Fruit fly (Drosophila melanogaster) whole organism, embryonic: ENCODE data around the gene CG7328.
A peak's percentile ranks its signal among the peaks of the same experiment; 100 is the strongest.

ENCODE experiments used
- ATbp ChIP-seq: fragments of 200-800 bp; sonication (Bioruptor generic); optimal IDR thresholded peaks from 2 replicates; lab custom pipeline; 2017; ENCODE audit warnings: missing biosample characterization, mild to moderate bottlenecking, missing genetic modification characterization, missing genetic modification reagents
- Atf3 ChIP-seq: fragments of 200-800 bp; sonication (Bioruptor generic); optimal IDR thresholded peaks from 3 replicates; lab custom pipeline; 2016; ENCODE audit warnings: missing biosample characterization, missing genetic modification characterization
- CG10366 ChIP-seq: fragments of 200-800 bp; sonication (Bioruptor generic); IDR thresholded peaks from 2 replicates; pipeline ENCODE4 v1.3.6; 2022; ENCODE audit warnings: missing biosample characterization, missing genetic modification characterization
- CG10654 ChIP-seq: fragments of 200-800 bp; sonication (Bioruptor generic); optimal IDR thresholded peaks from 2 replicates; lab custom pipeline; 2016; ENCODE audit warnings: missing biosample characterization, missing genetic modification characterization
- CG12236 ChIP-seq: fragments of 200-800 bp; sonication (Bioruptor generic); optimal IDR thresholded peaks from 2 replicates; lab custom pipeline; 2016; ENCODE audit warnings: missing biosample characterization, missing genetic modification characterization
- CG13424 ChIP-seq: fragments of 200-800 bp; sonication (Bioruptor generic); optimal IDR thresholded peaks from 2 replicates; lab custom pipeline; 2019; ENCODE audit warnings: missing biosample characterization, mild to moderate bottlenecking, missing genetic modification characterization, moderate library complexity
- CG15601 ChIP-seq: fragments of 200-800 bp; sonication (Bioruptor generic); optimal IDR thresholded peaks from 3 replicates; lab custom pipeline; 2019; ENCODE audit warnings: missing biosample characterization, mild to moderate bottlenecking, missing genetic modification characterization, moderate library complexity
- CG1602 ChIP-seq: fragments of 200-800 bp; sonication (Bioruptor generic); optimal IDR thresholded peaks from 3 replicates; lab custom pipeline; 2016; ENCODE audit warnings: missing biosample characterization, missing genetic modification characterization
- CG1647 ChIP-seq: fragments of 200-800 bp; sonication (Bioruptor generic); optimal IDR thresholded peaks from 3 replicates; lab custom pipeline; 2016; ENCODE audit warnings: missing biosample characterization, missing genetic modification characterization
- CG16779 ChIP-seq: fragments of 200-800 bp; sonication (Bioruptor generic); IDR thresholded peaks from 2 replicates; pipeline ENCODE4 v1.3.6; 2022; ENCODE audit warnings: missing biosample characterization, missing genetic modification characterization
- CG16815 ChIP-seq: fragments of 200-800 bp; sonication (Bioruptor generic); optimal IDR thresholded peaks from 3 replicates; lab custom pipeline; 2017; ENCODE audit warnings: missing biosample characterization, mild to moderate bottlenecking, missing genetic modification characterization
- CG17186 ChIP-seq: fragments of 200-800 bp; sonication (Bioruptor generic); optimal IDR thresholded peaks from 3 replicates; lab custom pipeline; 2017; ENCODE audit warnings: missing biosample characterization, missing genetic modification reagents, missing genetic modification characterization
- CG17359 ChIP-seq: fragments of 200-800 bp; sonication (Bioruptor generic); optimal IDR thresholded peaks from 3 replicates; lab custom pipeline; 2018; ENCODE audit warnings: missing biosample characterization, mild to moderate bottlenecking, missing genetic modification characterization, moderate library complexity
- CG17385 ChIP-seq: fragments of 200-800 bp; sonication (Bioruptor generic); optimal IDR thresholded peaks from 3 replicates; lab custom pipeline; 2018; ENCODE audit warnings: missing biosample characterization, mild to moderate bottlenecking, missing genetic modification characterization
- CG17802 ChIP-seq: fragments of 200-800 bp; sonication (Bioruptor generic); optimal IDR thresholded peaks from 2 replicates; lab custom pipeline; 2018; ENCODE audit warnings: missing biosample characterization, mild to moderate bottlenecking, missing genetic modification characterization, moderate library complexity
- CG2116 ChIP-seq: fragments of 200-800 bp; sonication (Bioruptor generic); optimal IDR thresholded peaks from 3 replicates; lab custom pipeline; 2018; ENCODE audit warnings: missing biosample characterization, mild to moderate bottlenecking, missing genetic modification characterization
- CG32767 ChIP-seq: fragments of 200-800 bp; sonication (Bioruptor generic); IDR thresholded peaks from 2 replicates; pipeline ENCODE4 v1.3.6; 2022; ENCODE audit warnings: missing biosample characterization, missing genetic modification characterization
- CG3838 ChIP-seq: fragments of 200-800 bp; sonication (Bioruptor generic); optimal IDR thresholded peaks from 3 replicates; lab custom pipeline; 2016; ENCODE audit warnings: missing biosample characterization, missing genetic modification characterization
- CG4360 ChIP-seq: fragments of 200-800 bp; sonication (Bioruptor generic); IDR thresholded peaks from 2 replicates; pipeline ENCODE4 v1.3.6; 2022; ENCODE audit warnings: missing biosample characterization, missing genetic modification characterization
- CG4730 ChIP-seq: fragments of 200-800 bp; sonication (Bioruptor generic); IDR thresholded peaks from 2 replicates; pipeline ENCODE4 v1.3.6; 2022; ENCODE audit warnings: missing biosample characterization, missing genetic modification characterization
- CG4854 ChIP-seq: fragments of 200-800 bp; sonication (Bioruptor generic); optimal IDR thresholded peaks from 2 replicates; lab custom pipeline; 2016; ENCODE audit warnings: missing biosample characterization, missing genetic modification characterization, inconsistent platforms
- CG7271 ChIP-seq: fragments of 200-800 bp; sonication (Bioruptor generic); optimal IDR thresholded peaks from 2 replicates; lab custom pipeline; 2018; ENCODE audit warnings: missing biosample characterization, mild to moderate bottlenecking, missing genetic modification characterization, moderate library complexity
- CG8281 ChIP-seq: fragments of 200-800 bp; sonication (Bioruptor generic); optimal IDR thresholded peaks from 2 replicates; lab custom pipeline; 2018; ENCODE audit warnings: missing biosample characterization, mild to moderate bottlenecking, missing genetic modification characterization, moderate library complexity
- CHES-1-like ChIP-seq: fragments of 200-800 bp; sonication (Bioruptor generic); optimal IDR thresholded peaks from 2 replicates; lab custom pipeline; 2016; ENCODE audit warnings: missing biosample characterization, missing genetic modification characterization
- Fer2 ChIP-seq: fragments of 200-800 bp; sonication (Bioruptor generic); optimal IDR thresholded peaks from 2 replicates; lab custom pipeline; 2018; ENCODE audit warnings: missing biosample characterization, mild to moderate bottlenecking, missing genetic modification characterization, moderate library complexity
- Gug ChIP-seq: fragments of 200-800 bp; sonication (Bioruptor generic); IDR thresholded peaks from 4 replicates; pipeline ENCODE4 v1.3.6; 2022; ENCODE audit warnings: missing biosample characterization, missing genetic modification characterization
- NC2β ChIP-seq: fragments of 200-800 bp; sonication (Bioruptor generic); optimal IDR thresholded peaks from 2 replicates; lab custom pipeline; 2016; ENCODE audit warnings: missing biosample characterization, missing genetic modification characterization
- Rx ChIP-seq: fragments of 200-800 bp; sonication (Bioruptor generic); IDR thresholded peaks from 2 replicates; pipeline ENCODE4 v1.3.6; 2022; ENCODE audit warnings: missing biosample characterization, missing genetic modification characterization
- Ssrp ChIP-seq: fragments of 200-800 bp; sonication (Bioruptor generic); optimal IDR thresholded peaks from 2 replicates; lab custom pipeline; 2018; ENCODE audit warnings: missing biosample characterization, mild to moderate bottlenecking, missing genetic modification characterization, moderate library complexity
- Vsx1 ChIP-seq: fragments of 200-800 bp; sonication (Bioruptor generic); optimal IDR thresholded peaks from 2 replicates; lab custom pipeline; 2017; ENCODE audit warnings: missing biosample characterization, mild to moderate bottlenecking, missing genetic modification characterization, missing genetic modification reagents
- br ChIP-seq: fragments of >200 bp; optimal IDR thresholded peaks from 2 replicates; lab custom pipeline; 2017
- ci ChIP-seq: fragments of 200-800 bp; sonication (Bioruptor generic); IDR thresholded peaks from 3 replicates; pipeline ENCODE4 v1.3.6; 2022; ENCODE audit warnings: missing biosample characterization, missing genetic modification characterization
- da ChIP-seq: fragments of 200-800 bp; sonication (Bioruptor generic); optimal IDR thresholded peaks from 2 replicates; lab custom pipeline; 2016; ENCODE audit warnings: missing biosample characterization, missing genetic modification characterization
- dmrt11E ChIP-seq: fragments of 200-800 bp; sonication (Bioruptor generic); optimal IDR thresholded peaks from 3 replicates; lab custom pipeline; 2018; ENCODE audit warnings: missing biosample characterization, mild to moderate bottlenecking, missing genetic modification characterization, moderate library complexity
- ems ChIP-seq: fragments of 200-800 bp; sonication (Bioruptor generic); optimal IDR thresholded peaks from 3 replicates; lab custom pipeline; 2016; ENCODE audit warnings: missing biosample characterization, missing genetic modification characterization
- esg ChIP-seq: fragments of 200-800 bp; sonication (Bioruptor generic); conservative IDR thresholded peaks from 2 replicates; pipeline ENCODE4 v1.3.6; 2022; ENCODE audit warnings: missing biosample characterization, missing genetic modification characterization
- eve ChIP-seq, 2 experiments: fragments of >200 bp; optimal IDR thresholded peaks; 2 replicates each; lab custom pipeline; 2017; ENCODE audit warnings: missing biosample characterization in 2 of 2, missing genetic modification characterization in 2 of 2
- ewg ChIP-seq: fragments of 200-800 bp; sonication (Bioruptor generic); optimal IDR thresholded peaks from 3 replicates; lab custom pipeline; 2017; ENCODE audit warnings: mild to moderate bottlenecking, missing biosample characterization, missing genetic modification reagents, missing genetic modification characterization
- ftz-f1 ChIP-seq: fragments of 200-800 bp; sonication (Bioruptor generic); optimal IDR thresholded peaks from 2 replicates; lab custom pipeline; 2016; ENCODE audit warnings: missing biosample characterization, missing genetic modification characterization
- gcm ChIP-seq: fragments of 200-800 bp; sonication (Bioruptor generic); optimal IDR thresholded peaks from 2 replicates; lab custom pipeline; 2019; ENCODE audit warnings: missing biosample characterization, mild to moderate bottlenecking, missing genetic modification characterization, moderate library complexity
- gro ChIP-seq: fragments of 200-800 bp; sonication (Bioruptor generic); optimal IDR thresholded peaks from 2 replicates; lab custom pipeline; 2016; ENCODE audit warnings: missing biosample characterization, missing genetic modification characterization
- klu ChIP-seq: fragments of 200-800 bp; sonication (Bioruptor generic); IDR thresholded peaks from 2 replicates; pipeline ENCODE4 v1.3.6; 2022; ENCODE audit warnings: missing biosample characterization, missing genetic modification characterization
- lmd ChIP-seq: fragments of 200-800 bp; sonication (Bioruptor generic); IDR thresholded peaks from 2 replicates; pipeline ENCODE4 v1.3.6; 2022; ENCODE audit warnings: missing biosample characterization, missing genetic modification characterization
- mam ChIP-seq: fragments of 200-800 bp; sonication (Bioruptor generic); optimal IDR thresholded peaks from 3 replicates; lab custom pipeline; 2016; ENCODE audit warnings: missing biosample characterization, missing genetic modification characterization
- nerfin-2 ChIP-seq: fragments of 200-800 bp; sonication (Bioruptor generic); IDR thresholded peaks from 2 replicates; pipeline ENCODE4 v1.3.6; 2022; ENCODE audit warnings: missing biosample characterization, missing genetic modification characterization; ENCODE audit not compliant: partially characterized antibody
- pan ChIP-seq, 4 experiments: fragments of >200 bp in 3 of 4; fragments of 200-800 bp in 1 of 4; sonication (Bioruptor generic) in 1 of 4; optimal IDR thresholded peaks in 3 of 4; IDR thresholded peaks in 1 of 4; 2 replicates each; pipeline versions ENCODE4 v1.3.6 to Lab custom; 2017 to 2022; ENCODE audit warnings: missing biosample characterization in 2 of 4, missing genetic modification characterization in 2 of 4, mixed read lengths in 1 of 4
- pros ChIP-seq: fragments of 200-800 bp; sonication (Bioruptor generic); optimal IDR thresholded peaks from 3 replicates; lab custom pipeline; 2019; ENCODE audit warnings: missing biosample characterization, mild to moderate bottlenecking, missing genetic modification characterization, moderate library complexity
- ro ChIP-seq: fragments of 200-800 bp; sonication (Bioruptor generic); IDR thresholded peaks from 2 replicates; pipeline ENCODE4 v1.3.6; 2022; ENCODE audit warnings: missing biosample characterization, missing genetic modification characterization
- sima ChIP-seq: fragments of 200-800 bp; sonication (Bioruptor generic); optimal IDR thresholded peaks from 2 replicates; lab custom pipeline; 2016; ENCODE audit warnings: missing biosample characterization, missing genetic modification characterization
- slou ChIP-seq: fragments of 200-800 bp; sonication (Bioruptor generic); optimal IDR thresholded peaks from 3 replicates; lab custom pipeline; 2016; ENCODE audit warnings: missing biosample characterization, missing genetic modification characterization

Gene CG7328

dm6 chr3L:20140589-20141207 lies at the start of gene CG7328 (continued):
- TF ChIP-seq pros = no peak
- no peak for TF ChIP-seq CG4360 (GFP tag; lab: Robert Waterston, UW)
- no peak for TF ChIP-seq CG7271 (tag; lab: Kevin White, UChicago)
- peak; percentile 29 for TF ChIP-seq da
- TF ChIP-seq ftz-f1 (GFP tag; lab: Kevin White, UChicago) = no peak
- TF ChIP-seq CG17359 (tag; lab: Kevin White, UChicago) = no peak
- TF ChIP-seq CG2116 (GFP tag; lab: Kevin White, UChicago) = peak; percentile 3
- TF ChIP-seq CG32767 (GFP tag; lab: Robert Waterston, UW) = peak; percentile 39; the same call in 1 of the 2 replicates
- no peak for TF ChIP-seq br (lab: Kevin White, UChicago)
- peak; percentile 7 for TF ChIP-seq CG12236 (GFP tag; lab: Kevin White, UChicago)
- peak; percentile 49 for TF ChIP-seq ems (GFP tag; lab: Kevin White, UChicago)
- no peak for TF ChIP-seq NC2β (GFP tag; lab: Kevin White, UChicago)
- TF ChIP-seq klu (GFP tag; lab: Robert Waterston, UW) = no peak
- peak; percentile 35 for TF ChIP-seq CG3838 (GFP tag; lab: Kevin White, UChicago)
- peak; percentile 76 for TF ChIP-seq CG13424
- no peak for TF ChIP-seq ro (GFP tag; lab: Robert Waterston, UW)
- no peak for TF ChIP-seq gro
- TF ChIP-seq pan (optimal IDR thresholded peaks at IDR 0.05; lab: Kevin White, UChicago) = no peak
- TF ChIP-seq pan (GFP tag; optimal IDR thresholded peaks at IDR 0.05 in 1 of 2, IDR thresholded peaks at IDR 0.05 in 1 of 2) = peak in 1 of 2 experiments; percentile 59
- TF ChIP-seq Fer2 (tag; lab: Kevin White, UChicago) = peak; percentile 29
- no peak for TF ChIP-seq Vsx1 (GFP tag; lab: Kevin White, UChicago)
- TF ChIP-seq sima (GFP tag; lab: Kevin White, UChicago) = no peak
- TF ChIP-seq CG10654 (GFP tag; lab: Kevin White, UChicago) = peak; percentile 8
- no peak for TF ChIP-seq Gug (GFP tag; lab: Robert Waterston, UW)
- TF ChIP-seq eve (GFP tag; optimal IDR thresholded peaks at IDR 0.05; lab: Kevin White, UChicago) = no peak
- no peak for TF ChIP-seq CG17385
- no peak for TF ChIP-seq dmrt11E (tag; lab: Kevin White, UChicago)
- peak; percentile 62; the same call in 1 of the 2 replicates for TF ChIP-seq lmd (GFP tag; lab: Robert Waterston, UW)
- 0 out of 3 replicates have a peak, but pooled peaks have one; percentile 34 for TF ChIP-seq ci (GFP tag; lab: Robert Waterston, UW)
- peak; percentile 55; the same call in 1 of the 2 replicates for TF ChIP-seq esg (GFP tag; lab: Robert Waterston, UW)
- TF ChIP-seq CG1647 (GFP tag; lab: Kevin White, UChicago) = no peak
- TF ChIP-seq nerfin-2 (GFP tag; lab: Robert Waterston, UW) = no peak
- no peak for TF ChIP-seq CG15601 (tag; lab: Kevin White, UChicago)
- TF ChIP-seq mam (GFP tag; lab: Kevin White, UChicago) = peak; percentile 50
- no peak for TF ChIP-seq Rx (GFP tag; lab: Robert Waterston, UW)
- peak; percentile 37 for TF ChIP-seq CHES-1-like (GFP tag; lab: Kevin White, UChicago)
- no peak for TF ChIP-seq gcm (GFP tag; lab: Kevin White, UChicago)
- TF ChIP-seq CG17802 (tag; lab: Kevin White, UChicago) = no peak
- TF ChIP-seq CG16779 = no peak
- no peak for TF ChIP-seq CG17186 (GFP tag; lab: Kevin White, UChicago)
- no peak for TF ChIP-seq CG4854 (GFP tag; lab: Kevin White, UChicago)
- TF ChIP-seq CG8281 (tag; lab: Kevin White, UChicago) = no peak
- TF ChIP-seq slou (GFP tag; lab: Kevin White, UChicago) = no peak
- peak; percentile 33 for TF ChIP-seq CG1602 (GFP tag; lab: Kevin White, UChicago)
- TF ChIP-seq CG16815 = peak; percentile 34
- peak; percentile 58 for TF ChIP-seq CG10366
- TF ChIP-seq ewg (GFP tag; lab: Kevin White, UChicago) = peak; percentile 4
- TF ChIP-seq Ssrp (tag; lab: Kevin White, UChicago) = no peak
- no peak for TF ChIP-seq CG4730 (GFP tag; lab: Robert Waterston, UW)
- peak; percentile 32 for TF ChIP-seq ATbp (GFP tag; lab: Kevin White, UChicago)
- no peak for TF ChIP-seq Atf3 (GFP tag; lab: Kevin White, UChicago)
